Worm (Caenorhabditis elegans) whole organism, L2 larva: ENCODE data around the gene B0228.9.

Experiments
- C34F6.9 ChIP-seq: fragments of 150-350 bp; optimal IDR thresholded peaks from 2 replicates; lab custom pipeline; 2014; ENCODE audit warnings: missing biosample characterization, missing genetic modification characterization
- F13H6.1 ChIP-seq: sonication (generic microtip); optimal IDR thresholded peaks from 2 replicates; lab custom pipeline; 2016; ENCODE audit warnings: missing genetic modification characterization, missing compliant biosample characterization
- R02D3.7 ChIP-seq: fragments of 150-350 bp; optimal IDR thresholded peaks from 2 replicates; lab custom pipeline; 2014; ENCODE audit warnings: missing biosample characterization, missing genetic modification characterization
- Y55F3AM.14 ChIP-seq: fragments of 200-800 bp; sonication (Bioruptor generic); optimal IDR thresholded peaks from 2 replicates; lab custom pipeline; 2018; ENCODE audit warnings: mild to moderate bottlenecking, missing genetic modification characterization, missing compliant biosample characterization
- ZK546.5 ChIP-seq: sonication (generic microtip); optimal IDR thresholded peaks from 2 replicates; lab custom pipeline; 2017; ENCODE audit warnings: missing biosample characterization, missing genetic modification characterization
- alr-1 ChIP-seq: fragments of 150-350 bp; optimal IDR thresholded peaks from 2 replicates; lab custom pipeline; 2014; ENCODE audit warnings: missing biosample characterization, missing genetic modification characterization
- aly-2 ChIP-seq: fragments of 150-350 bp; optimal IDR thresholded peaks from 2 replicates; lab custom pipeline; 2014; ENCODE audit warnings: missing biosample characterization, missing genetic modification characterization
- ama-1 ChIP-seq: fragments of 150-350 bp; optimal IDR thresholded peaks from 2 replicates; lab custom pipeline; 2018; ENCODE audit warnings: inconsistent platforms
- blmp-1 ChIP-seq: sonication (generic microtip); optimal IDR thresholded peaks from 2 replicates; lab custom pipeline; 2017; ENCODE audit warnings: missing genetic modification characterization, mild to moderate bottlenecking, missing compliant biosample characterization, antibody characterized with exemption, moderate library complexity; ENCODE audit not compliant: insufficient read depth
- ceh-16 ChIP-seq: fragments of 150-350 bp; optimal IDR thresholded peaks from 2 replicates; lab custom pipeline; 2014; ENCODE audit warnings: missing biosample characterization, missing genetic modification characterization
- ceh-82 ChIP-seq: fragments of 150-350 bp; optimal IDR thresholded peaks from 2 replicates; lab custom pipeline; 2014; ENCODE audit warnings: missing biosample characterization, missing genetic modification characterization
- crh-2 ChIP-seq: sonication (generic microtip); optimal IDR thresholded peaks from 2 replicates; lab custom pipeline; 2017; ENCODE audit warnings: missing biosample characterization, missing genetic modification characterization
- dmd-4 ChIP-seq: sonication (generic microtip); optimal IDR thresholded peaks from 2 replicates; lab custom pipeline; 2017; ENCODE audit warnings: missing biosample characterization, missing genetic modification characterization
- egl-27 ChIP-seq: sonication (generic microtip); optimal IDR thresholded peaks from 3 replicates; lab custom pipeline; 2017; ENCODE audit warnings: missing biosample characterization, missing genetic modification reagents, missing genetic modification characterization
- elt-1 ChIP-seq: fragments of 150-350 bp; optimal IDR thresholded peaks from 2 replicates; lab custom pipeline; 2014; ENCODE audit warnings: missing biosample characterization, missing genetic modification characterization
- elt-3 ChIP-seq: sonication (generic microtip); optimal IDR thresholded peaks from 2 replicates; lab custom pipeline; 2017; ENCODE audit warnings: missing biosample characterization, missing genetic modification characterization
- fos-1 ChIP-seq: fragments of 150-350 bp; optimal IDR thresholded peaks from 2 replicates; lab custom pipeline; 2014; ENCODE audit warnings: missing biosample characterization, missing genetic modification characterization
- gmeb-1 ChIP-seq: fragments of 150-350 bp; optimal IDR thresholded peaks from 2 replicates; lab custom pipeline; 2014; ENCODE audit warnings: missing biosample characterization, missing genetic modification characterization
- lin-11 ChIP-seq: fragments of 150-350 bp; sonication (generic microtip); optimal IDR thresholded peaks from 2 replicates; lab custom pipeline; 2014; ENCODE audit warnings: missing biosample characterization, missing genetic modification characterization, inconsistent platforms, mixed read lengths
- lin-13 ChIP-seq: fragments of 150-350 bp; optimal IDR thresholded peaks from 2 replicates; lab custom pipeline; 2014; ENCODE audit warnings: missing biosample characterization, missing genetic modification reagents, missing genetic modification characterization
- lin-39 ChIP-seq: fragments of 150-350 bp; optimal IDR thresholded peaks from 2 replicates; lab custom pipeline; 2014; ENCODE audit warnings: missing biosample characterization, missing genetic modification reagents, missing genetic modification characterization
- lsy-2 ChIP-seq, 2 experiments: fragments of 150-350 bp in 1 of 2; sonication (generic microtip) in 1 of 2; optimal IDR thresholded peaks; 2 replicates each; lab custom pipeline; 2014 to 2017; ENCODE audit warnings: missing biosample characterization in 2 of 2, missing genetic modification characterization in 2 of 2
- mab-5 ChIP-seq: fragments of 150-350 bp; optimal IDR thresholded peaks from 2 replicates; lab custom pipeline; 2014; ENCODE audit warnings: missing biosample characterization, missing genetic modification characterization
- mbf-1 ChIP-seq: sonication (generic microtip); optimal IDR thresholded peaks from 2 replicates; lab custom pipeline; 2017; ENCODE audit warnings: missing biosample characterization, missing genetic modification characterization
- mdl-1 ChIP-seq, 2 experiments: fragments of 150-350 bp in 1 of 2; sonication (generic microtip) in 1 of 2; optimal IDR thresholded peaks; 2 replicates each; lab custom pipeline; 2017; ENCODE audit warnings: missing biosample characterization in 2 of 2, missing genetic modification characterization in 2 of 2
- nhr-10 ChIP-seq: sonication (generic microtip); optimal IDR thresholded peaks from 2 replicates; lab custom pipeline; 2017; ENCODE audit warnings: missing biosample characterization, missing genetic modification characterization
- nhr-11 ChIP-seq: fragments of 150-350 bp; optimal IDR thresholded peaks from 2 replicates; lab custom pipeline; 2014; ENCODE audit warnings: missing biosample characterization, missing genetic modification characterization
- nhr-12 ChIP-seq: fragments of 150-350 bp; optimal IDR thresholded peaks from 2 replicates; lab custom pipeline; 2014; ENCODE audit warnings: missing biosample characterization, missing genetic modification characterization
- nhr-129 ChIP-seq: fragments of 150-350 bp; optimal IDR thresholded peaks from 2 replicates; lab custom pipeline; 2014; ENCODE audit warnings: missing biosample characterization, missing genetic modification characterization
- nhr-21 ChIP-seq: fragments of 150-350 bp; optimal IDR thresholded peaks from 2 replicates; lab custom pipeline; 2014; ENCODE audit warnings: missing biosample characterization, missing genetic modification characterization
- nhr-23 ChIP-seq: fragments of 150-350 bp; optimal IDR thresholded peaks from 2 replicates; lab custom pipeline; 2014; ENCODE audit warnings: missing biosample characterization, missing genetic modification reagents, missing genetic modification characterization
- nhr-25 ChIP-seq: fragments of 150-350 bp; sonication (generic microtip); optimal IDR thresholded peaks from 3 replicates; lab custom pipeline; 2014; ENCODE audit warnings: missing biosample characterization, missing genetic modification characterization
- nhr-77 ChIP-seq: fragments of 150-350 bp; optimal IDR thresholded peaks from 2 replicates; lab custom pipeline; 2014; ENCODE audit warnings: missing biosample characterization, missing genetic modification characterization
- peb-1 ChIP-seq: fragments of 150-350 bp; optimal IDR thresholded peaks from 2 replicates; lab custom pipeline; 2014; ENCODE audit warnings: missing biosample characterization, missing genetic modification characterization
- sem-4 ChIP-seq: fragments of 150-350 bp; optimal IDR thresholded peaks from 2 replicates; lab custom pipeline; 2014; ENCODE audit warnings: missing biosample characterization, missing genetic modification reagents, missing genetic modification characterization
- skn-1 ChIP-seq: sonication (generic microtip); optimal IDR thresholded peaks from 2 replicates; lab custom pipeline; 2017; ENCODE audit warnings: missing biosample characterization, missing genetic modification characterization
- sma-3 ChIP-seq: sonication (generic microtip); optimal IDR thresholded peaks from 2 replicates; lab custom pipeline; 2016; ENCODE audit warnings: missing genetic modification reagents, missing genetic modification characterization, missing compliant biosample characterization
- sma-9 ChIP-seq, 2 experiments: fragments of 150-350 bp in 1 of 2; sonication (generic microtip) in 1 of 2; optimal IDR thresholded peaks; 2 replicates each; lab custom pipeline; 2014 to 2016; ENCODE audit warnings: missing genetic modification characterization in 2 of 2, mild to moderate bottlenecking in 1 of 2, missing biosample characterization in 1 of 2, missing compliant biosample characterization in 1 of 2, missing genetic modification reagents in 1 of 2, moderate library complexity in 1 of 2
- snpc-4 ChIP-seq: fragments of 150-350 bp; optimal IDR thresholded peaks from 2 replicates; lab custom pipeline; 2014; ENCODE audit warnings: missing biosample characterization, missing genetic modification characterization
- unc-55 ChIP-seq: fragments of 150-350 bp; sonication (generic microtip); optimal IDR thresholded peaks from 3 replicates; lab custom pipeline; 2014; ENCODE audit warnings: missing biosample characterization, missing genetic modification reagents, missing genetic modification characterization
- unc-62 ChIP-seq: fragments of 150-350 bp; optimal IDR thresholded peaks from 2 replicates; lab custom pipeline; 2014; ENCODE audit warnings: missing biosample characterization, missing genetic modification reagents, missing genetic modification characterization
- zag-1 ChIP-seq: fragments of 150-350 bp; optimal IDR thresholded peaks from 2 replicates; lab custom pipeline; 2014; ENCODE audit warnings: missing biosample characterization, missing genetic modification characterization
- ztf-1 ChIP-seq: fragments of 200-800 bp; sonication (Bioruptor generic); conservative IDR thresholded peaks from 2 replicates; pipeline ENCODE4 v1.3.6; 2022; ENCODE audit warnings: missing genetic modification characterization, missing compliant biosample characterization
- ztf-11 ChIP-seq: sonication (generic microtip); optimal IDR thresholded peaks from 2 replicates; lab custom pipeline; 2017; ENCODE audit warnings: missing biosample characterization, missing genetic modification characterization
- ztf-4 ChIP-seq: fragments of 150-350 bp; optimal IDR thresholded peaks from 2 replicates; lab custom pipeline; 2014; ENCODE audit warnings: missing biosample characterization, missing genetic modification characterization

Gene B0228.9

ce11 chrII:7810162-7810868, 46.8 kb upstream of the B0228.9 start:
- TF ChIP-seq Y55F3AM.14 (GFP tag; lab: Kevin White, UChicago): no peak
- no peak for TF ChIP-seq ceh-16 (tag; lab: Kevin White, UChicago)
- TF ChIP-seq ztf-1: no peak
- TF ChIP-seq peb-1: no peak
- TF ChIP-seq snpc-4 (tag; lab: Kevin White, UChicago): no peak
- no peak for TF ChIP-seq lin-39 (tag; lab: Kevin White, UChicago)
- TF ChIP-seq mab-5: no peak

- no peak for TF ChIP-seq mdl-1 (tag; optimal IDR thresholded peaks at IDR 0.05; lab: Kevin White, UChicago)
- no peak for TF ChIP-seq sma-3 (GFP tag; lab: Kevin White, UChicago)
- TF ChIP-seq peb-1: no peak
- TF ChIP-seq egl-27 (tag; lab: Kevin White, UChicago): no peak
- no peak for TF ChIP-seq dmd-4 (tag; lab: Kevin White, UChicago)
- no peak for TF ChIP-seq ztf-11
- TF ChIP-seq nhr-25 (tag; lab: Kevin White, UChicago): no peak
- no peak for TF ChIP-seq gmeb-1
- TF ChIP-seq blmp-1 (tag; lab: Kevin White, UChicago): no peak
- no peak for TF ChIP-seq nhr-10 (tag; lab: Kevin White, UChicago)
- no peak for TF ChIP-seq lin-13 (GFP tag; lab: Kevin White, UChicago)
- TF ChIP-seq Y55F3AM.14 (GFP tag; lab: Kevin White, UChicago): no peak
- TF ChIP-seq nhr-77 (tag; lab: Kevin White, UChicago): no peak
- no peak for TF ChIP-seq ztf-4
- no peak for TF ChIP-seq lsy-2 (tag; optimal IDR thresholded peaks at IDR 0.05; lab: Kevin White, UChicago)
- no peak for TF ChIP-seq crh-2 (tag; lab: Kevin White, UChicago)
- no peak for TF ChIP-seq F13H6.1
- no peak for TF ChIP-seq aly-2
- TF ChIP-seq sma-9 (GFP tag; optimal IDR thresholded peaks at IDR 0.05; lab: Kevin White, UChicago): no peak
- TF ChIP-seq sma-9 (tag; optimal IDR thresholded peaks at IDR 0.05; lab: Kevin White, UChicago): no peak
Observed at ce11 chrII:7809358-7809914, 46.0 kb upstream of the B0228.9 start.

DNA sequence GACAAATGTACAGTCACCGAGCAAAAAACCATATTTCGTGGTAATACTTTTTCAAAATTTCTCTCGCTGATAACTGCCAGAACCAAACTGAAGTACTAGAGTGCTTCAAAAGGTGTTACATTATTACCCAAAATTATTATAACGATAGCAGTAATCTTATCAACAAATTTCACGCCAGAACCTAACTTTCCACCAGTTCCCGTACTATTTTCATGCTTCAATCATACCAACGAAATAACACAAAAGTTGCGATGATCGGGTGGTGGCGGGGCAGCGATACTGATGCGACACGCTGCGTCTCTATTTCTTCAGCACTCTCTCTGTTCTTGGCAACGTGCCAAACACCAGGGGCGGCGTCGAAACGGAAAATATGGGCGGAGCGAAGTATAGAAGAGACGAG, 45.5 kb upstream of the B0228.9 start:
- TF ChIP-seq snpc-4 (tag; lab: Kevin White, UChicago): no peak
- TF ChIP-seq dmd-4 (tag; lab: Kevin White, UChicago): no peak
- TF ChIP-seq sma-3 (GFP tag; lab: Kevin White, UChicago): peak; percentile 23
- TF ChIP-seq ceh-82 (tag; lab: Kevin White, UChicago): no peak
- peak; percentile 63 for TF ChIP-seq Y55F3AM.14 (GFP tag; lab: Kevin White, UChicago)
- TF ChIP-seq aly-2: no peak
- TF ChIP-seq lsy-2 (tag; optimal IDR thresholded peaks at IDR 0.05; lab: Kevin White, UChicago): peak in 1 of 2 experiments; percentile 11
- TF ChIP-seq gmeb-1: peak; percentile 38
- no peak for TF ChIP-seq lin-11
- TF ChIP-seq sma-9 (GFP tag; optimal IDR thresholded peaks at IDR 0.05; lab: Kevin White, UChicago): peak; percentile 76
- no peak for TF ChIP-seq sma-9 (tag; optimal IDR thresholded peaks at IDR 0.05; lab: Kevin White, UChicago)
- no peak for TF ChIP-seq nhr-21
- peak; percentile 36 for TF ChIP-seq nhr-25 (tag; lab: Kevin White, UChicago)
- no peak for TF ChIP-seq ceh-16 (tag; lab: Kevin White, UChicago)
- no peak for TF ChIP-seq elt-3 (tag; lab: Kevin White, UChicago)
- peak; percentile 82 for TF ChIP-seq fos-1 (tag; lab: Kevin White, UChicago)
- TF ChIP-seq C34F6.9 (tag; lab: Kevin White, UChicago): peak; percentile 1
- no peak for TF ChIP-seq skn-1 (tag; lab: Kevin White, UChicago)
- peak; percentile 49 for TF ChIP-seq F13H6.1
- TF ChIP-seq nhr-23: no peak
- no peak for TF ChIP-seq zag-1 (tag; lab: Kevin White, UChicago)
- no peak for TF ChIP-seq ztf-1
- no peak for TF ChIP-seq blmp-1 (tag; lab: Kevin White, UChicago)
- TF ChIP-seq ztf-11: no peak
- no peak for TF ChIP-seq lin-13 (GFP tag; lab: Kevin White, UChicago)
- TF ChIP-seq peb-1: no peak
- TF ChIP-seq nhr-129: no peak
- no peak for TF ChIP-seq lin-39 (tag; lab: Kevin White, UChicago)
- no peak for TF ChIP-seq mab-5
- TF ChIP-seq unc-62 (GFP tag; lab: Kevin White, UChicago): no peak
- no peak for TF ChIP-seq ZK546.5 (tag; lab: Kevin White, UChicago)
- no peak for TF ChIP-seq nhr-12 (tag; lab: Kevin White, UChicago)
- TF ChIP-seq elt-1 (tag; lab: Kevin White, UChicago): no peak
- TF ChIP-seq unc-55 (GFP tag; lab: Kevin White, UChicago): no peak
- TF ChIP-seq nhr-77 (tag; lab: Kevin White, UChicago): no peak
- no peak for TF ChIP-seq egl-27 (tag; lab: Kevin White, UChicago)
- TF ChIP-seq sem-4: no peak
- TF ChIP-seq crh-2 (tag; lab: Kevin White, UChicago): peak; percentile 1
- no peak for TF ChIP-seq nhr-11 (tag; lab: Kevin White, UChicago)
- no peak for TF ChIP-seq alr-1 (tag; lab: Kevin White, UChicago)
- no peak for TF ChIP-seq ama-1 (lab: Kevin White, UChicago)
- TF ChIP-seq mdl-1 (tag; optimal IDR thresholded peaks at IDR 0.05; lab: Kevin White, UChicago): no peak
- TF ChIP-seq R02D3.7 (tag; lab: Kevin White, UChicago): no peak
- no peak for TF ChIP-seq mbf-1 (tag; lab: Kevin White, UChicago)
